Worm (Caenorhabditis elegans) whole organism, early embryonic: Measurements from ENCODE around the gene cox-6A.

ENCODE experiments used
- sea-1 ChIP-seq: fragments of 200-800 bp; sonication (Bioruptor generic); conservative IDR thresholded peaks from 2 replicates; pipeline ENCODE4 v1.3.6; 2022; ENCODE audit warnings: missing genetic modification characterization, missing compliant biosample characterization
- tbx-11 ChIP-seq: fragments of 200-800 bp; sonication (Bioruptor generic); IDR thresholded peaks from 2 replicates; pipeline ENCODE4 v1.3.6; 2022; ENCODE audit warnings: missing genetic modification characterization, missing compliant biosample characterization

ce11 chrIII:5071509-5071908 lies 10.0 kb upstream of the cox-6A start, which contains the start of gene C45G9.12:
- TF ChIP-seq sea-1 (GFP tag; lab: Robert Waterston, UW), result no peak
- no peak for TF ChIP-seq tbx-11 (GFP tag; lab: Robert Waterston, UW)
